Worm (Caenorhabditis elegans): ENCODE results near the gene nsph-1.1.

nsph-1.1 gene

ce11 chrII:8740326-8740949, 26.1 kb upstream of the nsph-1.1 start:
- no peak for TF ChIP-seq dmd-4 (tag; optimal IDR thresholded peaks at IDR 0.05)
- TF ChIP-seq nhr-21 (tag; optimal IDR thresholded peaks at IDR 0.05), result peak; percentile 63
- TF ChIP-seq lsy-2 (tag; optimal IDR thresholded peaks at IDR 0.05), result peak in 1 of 2 experiments; percentile 40
- peak; percentile 99 for TF ChIP-seq sma-9 (GFP tag; optimal IDR thresholded peaks at IDR 0.05)
- no peak for TF ChIP-seq sma-9 (tag; optimal IDR thresholded peaks at IDR 0.05)
- TF ChIP-seq fos-1 (tag; optimal IDR thresholded peaks at IDR 0.05), result peak; percentile 77
- no peak for TF ChIP-seq peb-1 (tag; optimal IDR thresholded peaks at IDR 0.05)
- no peak for TF ChIP-seq ztf-11 (tag; optimal IDR thresholded peaks at IDR 0.05)
- TF ChIP-seq nhr-25 (tag; optimal IDR thresholded peaks at IDR 0.05), result peak; percentile 77
- peak; percentile 34 for TF ChIP-seq nhr-6 (tag; optimal IDR thresholded peaks at IDR 0.05)
- no peak for TF ChIP-seq ZK546.5 (tag; optimal IDR thresholded peaks at IDR 0.05)
- no peak for TF ChIP-seq mbf-1 (tag; optimal IDR thresholded peaks at IDR 0.05)
- peak; percentile 39 for TF ChIP-seq blmp-1 (tag; optimal IDR thresholded peaks at IDR 0.05; ENCODE audit: insufficient read depth)
- TF ChIP-seq nhr-23 (tag; optimal IDR thresholded peaks at IDR 0.05), result no peak
- peak; percentile 46 for TF ChIP-seq Y55F3AM.14 (GFP tag; optimal IDR thresholded peaks at IDR 0.05)
- peak; percentile 58 to 62 for TF ChIP-seq mdl-1 (tag; optimal IDR thresholded peaks at IDR 0.05)
- peak; percentile 42 for TF ChIP-seq F13H6.1 (tag; optimal IDR thresholded peaks at IDR 0.05)
- peak; percentile 38 for TF ChIP-seq egl-27 (tag; optimal IDR thresholded peaks at IDR 0.05)
- no peak for TF ChIP-seq ama-1 (optimal IDR thresholded peaks at IDR 0.05)
- peak; percentile 79 for TF ChIP-seq crh-2 (tag; optimal IDR thresholded peaks at IDR 0.05)
- no peak for TF ChIP-seq nhr-237 (tag; optimal IDR thresholded peaks at IDR 0.05)
- TF ChIP-seq R02D3.7 (tag; optimal IDR thresholded peaks at IDR 0.05), result no peak
- no peak for TF ChIP-seq ztf-1 (GFP tag; conservative IDR thresholded peaks at IDR 0.05)
- peak; percentile 41 for TF ChIP-seq nhr-129 (tag; optimal IDR thresholded peaks at IDR 0.05)
- peak; percentile 14 for TF ChIP-seq gmeb-1 (tag; optimal IDR thresholded peaks at IDR 0.05)
- TF ChIP-seq lin-13 (GFP tag; optimal IDR thresholded peaks at IDR 0.05), result peak; percentile 5
- no peak for TF ChIP-seq C34F6.9 (tag; optimal IDR thresholded peaks at IDR 0.05)

- TF ChIP-seq C34F6.9 (tag; optimal IDR thresholded peaks at IDR 0.05) (peak; percentile 26), mdl-1 (tag; optimal IDR thresholded peaks at IDR 0.05) (peak in 1 of 2 experiments; percentile 74), nhr-10 (tag; optimal IDR thresholded peaks at IDR 0.05) (no peak), nhr-6 (tag; optimal IDR thresholded peaks at IDR 0.05) (peak; percentile 29), lin-13 (GFP tag; optimal IDR thresholded peaks at IDR 0.05) (peak; percentile 1), skn-1 (tag; optimal IDR thresholded peaks at IDR 0.05) (no peak), ztf-4 (tag; optimal IDR thresholded peaks at IDR 0.05) (peak; percentile 15), F13H6.1 (tag; optimal IDR thresholded peaks at IDR 0.05) (peak; percentile 62), sma-9 (GFP tag; optimal IDR thresholded peaks at IDR 0.05) (peak; percentile 97), sma-9 (tag; optimal IDR thresholded peaks at IDR 0.05) (no peak), fos-1 (tag; optimal IDR thresholded peaks at IDR 0.05) (peak; percentile 42), lsy-2 (tag; optimal IDR thresholded peaks at IDR 0.05) (peak in 1 of 2 experiments; percentile 48), ama-1 (optimal IDR thresholded peaks at IDR 0.05) (peak; percentile 28), blmp-1 (tag; optimal IDR thresholded peaks at IDR 0.05; ENCODE audit: insufficient read depth) (no peak), unc-55 (GFP tag; optimal IDR thresholded peaks at IDR 0.05) (no peak), nhr-129 (tag; optimal IDR thresholded peaks at IDR 0.05) (peak; percentile 70)
Observed at ce11 chrII:8741277-8741676, 25.3 kb upstream of the nsph-1.1 start.

- TF ChIP-seq crh-2 (tag; optimal IDR thresholded peaks at IDR 0.05), result peak; percentile 43
- TF ChIP-seq skn-1 (tag; optimal IDR thresholded peaks at IDR 0.05), result no peak
- peak; percentile 73 for TF ChIP-seq Y55F3AM.14 (GFP tag; optimal IDR thresholded peaks at IDR 0.05)
- TF ChIP-seq nhr-25 (tag; optimal IDR thresholded peaks at IDR 0.05), result peak; percentile 95
- peak; percentile 78 for TF ChIP-seq blmp-1 (tag; optimal IDR thresholded peaks at IDR 0.05; ENCODE audit: insufficient read depth)
- TF ChIP-seq ztf-11 (tag; optimal IDR thresholded peaks at IDR 0.05), result no peak
- no peak for TF ChIP-seq nhr-23 (tag; optimal IDR thresholded peaks at IDR 0.05)
- peak; percentile 16 for TF ChIP-seq sem-4 (tag; optimal IDR thresholded peaks at IDR 0.05)
- peak; percentile 14 for TF ChIP-seq lin-13 (GFP tag; optimal IDR thresholded peaks at IDR 0.05)
- no peak for TF ChIP-seq ZK546.5 (tag; optimal IDR thresholded peaks at IDR 0.05)
- no peak for TF ChIP-seq nhr-237 (tag; optimal IDR thresholded peaks at IDR 0.05)
- peak; percentile 89 to 90 for TF ChIP-seq mdl-1 (tag; optimal IDR thresholded peaks at IDR 0.05)
- no peak for TF ChIP-seq lin-11 (tag; optimal IDR thresholded peaks at IDR 0.05)
- no peak for TF ChIP-seq ceh-16 (tag; optimal IDR thresholded peaks at IDR 0.05)
- no peak for TF ChIP-seq elt-3 (tag; optimal IDR thresholded peaks at IDR 0.05)
- no peak for TF ChIP-seq ceh-82 (tag; optimal IDR thresholded peaks at IDR 0.05)
- peak; percentile 98 for TF ChIP-seq sma-9 (GFP tag; optimal IDR thresholded peaks at IDR 0.05)
- no peak for TF ChIP-seq sma-9 (tag; optimal IDR thresholded peaks at IDR 0.05)
- TF ChIP-seq nhr-12 (tag; optimal IDR thresholded peaks at IDR 0.05), result no peak
- peak; percentile 18 for TF ChIP-seq fos-1 (tag; optimal IDR thresholded peaks at IDR 0.05)
- TF ChIP-seq dmd-4 (tag; optimal IDR thresholded peaks at IDR 0.05), result no peak
- peak; percentile 38 for TF ChIP-seq F13H6.1 (tag; optimal IDR thresholded peaks at IDR 0.05)
- TF ChIP-seq mab-5 (tag; optimal IDR thresholded peaks at IDR 0.05), result peak; percentile 14
- TF ChIP-seq sma-3 (GFP tag; optimal IDR thresholded peaks at IDR 0.05), result no peak
- TF ChIP-seq ztf-1 (GFP tag; conservative IDR thresholded peaks at IDR 0.05), result no peak
- no peak for TF ChIP-seq lin-39 (tag; optimal IDR thresholded peaks at IDR 0.05)
- no peak for TF ChIP-seq nhr-10 (tag; optimal IDR thresholded peaks at IDR 0.05)
- no peak for TF ChIP-seq unc-39 (tag; optimal IDR thresholded peaks at IDR 0.05)
- TF ChIP-seq mbf-1 (tag; optimal IDR thresholded peaks at IDR 0.05), result no peak
- peak; percentile 22 for TF ChIP-seq C34F6.9 (tag; optimal IDR thresholded peaks at IDR 0.05)
- no peak for TF ChIP-seq unc-62 (GFP tag; optimal IDR thresholded peaks at IDR 0.05)
- TF ChIP-seq nhr-6 (tag; optimal IDR thresholded peaks at IDR 0.05), result peak; percentile 27
- TF ChIP-seq aly-2 (tag; optimal IDR thresholded peaks at IDR 0.05), result no peak
Observed at ce11 chrII:8742006-8742847, 24.3 kb upstream of the nsph-1.1 start.

All from whole organism, L2 larva.